Worm (Caenorhabditis elegans) whole organism, late embryonic: Measurements from ENCODE around the gene cyp-34A7.

ENCODE experiments used
- ama-1 ChIP-seq: fragments of 150-350 bp; optimal IDR thresholded peaks from 2 replicates; lab custom pipeline; 2014
- ceh-22 ChIP-seq: sonication (generic microtip); optimal IDR thresholded peaks from 2 replicates; lab custom pipeline; 2017; ENCODE audit warnings: missing biosample characterization, missing genetic modification characterization
- elt-2 ChIP-seq: sonication (generic microtip); optimal IDR thresholded peaks from 2 replicates; lab custom pipeline; 2016; ENCODE audit warnings: missing genetic modification reagents, missing genetic modification characterization, missing compliant biosample characterization
- eyg-1 ChIP-seq: sonication (generic microtip); optimal IDR thresholded peaks from 2 replicates; lab custom pipeline; 2016; ENCODE audit warnings: missing genotype, missing genetic modification characterization, missing compliant biosample characterization
- nfya-1 ChIP-seq: sonication (generic microtip); optimal IDR thresholded peaks from 2 replicates; lab custom pipeline; 2017; ENCODE audit warnings: missing genetic modification characterization, mild to moderate bottlenecking, missing compliant biosample characterization, antibody characterized with exemption, moderate library complexity
- npax-4 ChIP-seq: sonication (generic microtip); optimal IDR thresholded peaks from 2 replicates; lab custom pipeline; 2016; ENCODE audit warnings: missing genetic modification characterization, missing compliant biosample characterization
- pha-2 ChIP-seq: sonication (generic microtip); optimal IDR thresholded peaks from 2 replicates; lab custom pipeline; 2017; ENCODE audit warnings: mild to moderate bottlenecking, missing genetic modification characterization, missing compliant biosample characterization
- pqm-1 ChIP-seq: sonication (generic microtip); optimal IDR thresholded peaks from 2 replicates; lab custom pipeline; 2016; ENCODE audit warnings: missing genetic modification characterization, missing compliant biosample characterization
- rnt-1 ChIP-seq: sonication (generic microtip); optimal IDR thresholded peaks from 2 replicates; lab custom pipeline; 2016; ENCODE audit warnings: missing genetic modification characterization, missing compliant biosample characterization
- sox-2 ChIP-seq: fragments of 200-800 bp; sonication (Bioruptor generic); IDR thresholded peaks from 2 replicates; pipeline ENCODE4 v1.3.6; 2022; ENCODE audit warnings: missing genetic modification reagents, missing genetic modification characterization, missing compliant biosample characterization
- tbx-2 ChIP-seq: sonication (generic microtip); optimal IDR thresholded peaks from 2 replicates; lab custom pipeline; 2016; ENCODE audit warnings: missing genetic modification characterization, missing compliant biosample characterization
- unc-3 ChIP-seq, 2 experiments: fragments of 200-800 bp in 1 of 2; sonication (Bioruptor generic) in 1 of 2; sonication (generic microtip) in 1 of 2; conservative IDR thresholded peaks in 1 of 2; optimal IDR thresholded peaks in 1 of 2; 2 replicates each; pipeline versions ENCODE4 v1.3.6 to Lab custom; 2016 to 2022; ENCODE audit warnings: missing compliant biosample characterization in 2 of 2, missing genetic modification characterization in 2 of 2, missing genetic modification reagents in 1 of 2
- unc-86 ChIP-seq: sonication (generic microtip); optimal IDR thresholded peaks from 2 replicates; lab custom pipeline; 2016; ENCODE audit warnings: missing genetic modification characterization, missing compliant biosample characterization

DNA sequence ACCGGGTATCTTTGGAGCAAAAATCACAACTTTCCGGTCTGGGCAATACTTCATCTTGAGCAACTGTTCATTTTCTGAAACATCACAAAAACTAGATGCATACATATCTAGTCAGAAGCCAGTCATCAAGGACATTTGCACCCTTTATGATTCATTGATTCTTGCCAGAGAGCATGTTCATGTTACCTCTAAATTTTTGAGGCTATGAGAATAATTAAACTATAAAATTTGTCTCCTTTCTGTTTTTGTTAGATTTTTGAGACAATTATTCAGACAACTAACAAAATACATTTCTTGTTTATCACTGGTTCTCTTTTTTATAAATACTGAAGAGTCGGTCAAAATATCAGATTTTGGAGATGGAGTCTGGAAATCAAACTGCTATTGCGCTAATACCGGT, 47.1 kb downstream of the cyp-34A7 start, which contains the start of gene srx-67:
- no peak for TF ChIP-seq unc-3 (GFP tag; conservative IDR thresholded peaks at IDR 0.05; lab: Robert Waterston, UW)
- no peak for TF ChIP-seq unc-3 (tag; optimal IDR thresholded peaks at IDR 0.05; lab: Kevin White, UChicago)
- no peak for TF ChIP-seq elt-2
- TF ChIP-seq tbx-2: no peak
- no peak for TF ChIP-seq ceh-22
- TF ChIP-seq nfya-1 (tag; lab: Kevin White, UChicago): no peak
- TF ChIP-seq ama-1: no peak
- TF ChIP-seq sox-2: no peak
- no peak for TF ChIP-seq pqm-1 (tag; lab: Kevin White, UChicago)
- TF ChIP-seq pha-2: no peak
- no peak for TF ChIP-seq rnt-1 (tag; lab: Kevin White, UChicago)
- TF ChIP-seq npax-4 (tag; lab: Kevin White, UChicago): no peak
- no peak for TF ChIP-seq eyg-1 (tag; lab: Kevin White, UChicago)
- TF ChIP-seq unc-86 (tag; lab: Kevin White, UChicago): no peak
